Worm (Caenorhabditis elegans): ENCODE data around the gene C28C12.11.

The C28C12.11 gene

DNA sequence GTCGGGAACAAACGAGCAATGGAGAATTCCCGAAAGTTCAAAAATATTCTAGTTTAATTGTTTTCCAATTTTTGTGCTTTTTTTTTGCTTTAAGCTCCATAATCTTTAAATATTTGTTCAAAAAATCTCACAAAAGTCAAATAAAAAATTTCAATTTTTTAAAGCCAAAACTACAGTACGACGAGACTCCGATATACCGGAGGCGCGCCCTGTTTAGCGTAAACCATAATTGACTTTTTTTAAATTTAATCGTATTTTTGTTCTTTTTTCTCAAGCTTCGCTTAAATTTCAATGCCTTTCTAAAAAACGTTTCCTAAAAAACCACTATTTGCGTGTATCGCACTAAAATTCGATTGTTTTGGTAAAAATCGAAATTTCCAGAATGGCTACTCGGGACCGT lies 17.0 kb upstream of the C28C12.11 start, which contains the start of gene syx-4:
TSS of gene syx-4 (plus strand) at position 382 of the 400 bp plus-strand sequence.
- TF ChIP-seq unc-62 (GFP tag; optimal IDR thresholded peaks at IDR 0.05) (no peak), hlh-1 (tag; optimal IDR thresholded peaks at IDR 0.05) (no peak), ceh-39 (tag; optimal IDR thresholded peaks at IDR 0.05) (no peak), unc-39 (tag; optimal IDR thresholded peaks at IDR 0.05) (no peak), zip-8 (tag; optimal IDR thresholded peaks at IDR 0.05) (no peak), M03D4.4 (tag; optimal IDR thresholded peaks at IDR 0.05) (no peak), elt-1 (tag; optimal IDR thresholded peaks at IDR 0.05; ENCODE audit: borderline replicate concordance, insufficient read depth) (no peak), nhr-2 (tag; optimal IDR thresholded peaks at IDR 0.05) (no peak), unc-120 (tag; optimal IDR thresholded peaks at IDR 0.05; ENCODE audit: poor library complexity, severe bottlenecking) (no peak)

DNA sequence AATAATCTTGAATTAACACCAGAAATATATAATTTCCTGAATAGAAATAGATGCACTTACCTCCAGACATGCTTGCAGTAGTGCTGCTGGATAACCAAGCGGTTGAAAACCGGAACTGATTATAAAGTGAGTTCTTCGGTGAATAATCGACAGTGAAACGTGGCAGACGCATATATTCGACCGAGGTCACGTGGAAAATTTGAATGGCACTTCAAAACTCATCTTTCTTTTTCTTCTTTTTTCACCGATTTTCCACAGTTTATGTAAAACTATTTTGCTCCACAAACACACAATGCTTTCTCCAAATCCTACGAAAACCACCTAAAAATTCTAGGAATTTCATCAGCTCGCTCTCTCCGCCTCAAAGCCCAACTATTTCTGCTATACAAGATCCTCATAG lies 13.6 kb upstream of the C28C12.11 start, which contains the start of gene ant-1.4:
TSS of gene ant-1.4 (minus strand) at position 101 of the 400 bp plus-strand sequence.
- TF ChIP-seq unc-120 (tag; optimal IDR thresholded peaks at IDR 0.05; ENCODE audit: poor library complexity, severe bottlenecking) = no peak
- TF ChIP-seq ceh-83 (GFP tag; optimal IDR thresholded peaks at IDR 0.05) = no peak
- no peak for TF ChIP-seq elt-3 (tag; optimal IDR thresholded peaks at IDR 0.05)
- TF ChIP-seq unc-39 (tag; optimal IDR thresholded peaks at IDR 0.05) = no peak

DNA sequence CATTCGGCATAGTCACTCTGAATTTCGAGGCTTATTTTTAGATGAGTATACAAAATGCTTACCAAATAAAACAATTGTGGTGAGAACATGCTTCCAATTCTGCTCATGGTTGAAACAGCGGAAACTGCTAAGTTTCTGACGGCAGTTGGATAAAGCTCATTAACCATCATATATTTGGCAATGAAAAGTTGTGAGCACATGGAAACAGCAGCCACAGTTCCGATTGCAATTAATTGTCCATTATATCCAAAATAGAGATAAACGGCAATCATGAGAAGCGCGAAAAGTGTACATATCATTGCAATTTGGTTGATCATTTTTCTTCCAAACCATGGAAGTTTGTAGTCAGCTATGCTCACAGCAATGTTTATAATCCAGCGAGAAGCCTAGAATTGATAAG lies 12.7 kb upstream of the C28C12.11 start:
- TF ChIP-seq elt-3 (tag; optimal IDR thresholded peaks at IDR 0.05) = no peak
- TF ChIP-seq unc-120 (tag; optimal IDR thresholded peaks at IDR 0.05; ENCODE audit: poor library complexity, severe bottlenecking) = no peak
- TF ChIP-seq lin-32 (GFP tag; optimal IDR thresholded peaks at IDR 0.05) = no peak
- TF ChIP-seq nhr-12 (tag; optimal IDR thresholded peaks at IDR 0.05) = no peak
- TF ChIP-seq ceh-43 (GFP tag; optimal IDR thresholded peaks at IDR 0.05) = no peak
- TF ChIP-seq ceh-83 (GFP tag; optimal IDR thresholded peaks at IDR 0.05) = no peak
- TF ChIP-seq sptf-1 (tag; optimal IDR thresholded peaks at IDR 0.05) = no peak
- no peak for TF ChIP-seq hlh-1 (tag; optimal IDR thresholded peaks at IDR 0.05)
- TF ChIP-seq nhr-2 (tag; optimal IDR thresholded peaks at IDR 0.05) = no peak
- TF ChIP-seq ham-2 (GFP tag; optimal IDR thresholded peaks at IDR 0.05) = no peak
- no peak for TF ChIP-seq zip-8 (tag; optimal IDR thresholded peaks at IDR 0.05)
- TF ChIP-seq sem-2 (GFP tag; optimal IDR thresholded peaks at IDR 0.05) = no peak
- TF ChIP-seq snpc-4 (tag; optimal IDR thresholded peaks at IDR 0.05) = no peak
- TF ChIP-seq bed-3 (GFP tag; optimal IDR thresholded peaks at IDR 0.05) = no peak
- TF ChIP-seq nhr-237 (tag; optimal IDR thresholded peaks at IDR 0.05) = no peak
- no peak for TF ChIP-seq M03D4.4 (tag; optimal IDR thresholded peaks at IDR 0.05)
- no peak for TF ChIP-seq nhr-76 (tag; optimal IDR thresholded peaks at IDR 0.05)

ce11 chrIV:8462376-8462775 lies 11.5 kb upstream of the C28C12.11 start:
- TF ChIP-seq nhr-12 (tag; optimal IDR thresholded peaks at IDR 0.05) = no peak
- no peak for TF ChIP-seq sem-2 (GFP tag; optimal IDR thresholded peaks at IDR 0.05)
- TF ChIP-seq ceh-43 (GFP tag; optimal IDR thresholded peaks at IDR 0.05) = no peak
- TF ChIP-seq mab-5 (tag; optimal IDR thresholded peaks at IDR 0.05) = no peak

DNA sequence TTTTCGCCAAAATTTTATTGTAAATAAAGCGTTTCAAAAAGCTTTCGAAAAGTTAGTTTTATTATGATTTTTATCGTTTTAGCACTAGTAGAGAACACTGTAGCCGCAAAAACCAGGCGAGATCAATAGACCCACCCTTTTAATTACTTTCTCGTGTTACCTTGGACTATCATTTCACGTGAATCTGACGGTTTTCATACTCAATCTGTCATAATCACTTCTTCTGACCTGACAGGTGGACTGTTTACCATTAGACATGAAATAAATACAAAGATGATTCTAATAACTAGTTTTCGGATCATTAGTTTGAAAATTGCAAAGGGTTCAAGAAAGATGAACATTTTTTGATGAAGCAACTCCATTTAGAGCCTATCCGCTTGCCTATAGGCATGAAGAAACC lies 10.8 kb upstream of the C28C12.11 start:
- TF ChIP-seq elt-3 (tag; optimal IDR thresholded peaks at IDR 0.05) (no peak), ceh-43 (GFP tag; optimal IDR thresholded peaks at IDR 0.05) (no peak), sptf-1 (tag; optimal IDR thresholded peaks at IDR 0.05) (no peak), lin-13 (tag; optimal IDR thresholded peaks at IDR 0.05) (no peak), nhr-12 (tag; optimal IDR thresholded peaks at IDR 0.05) (no peak), nhr-2 (tag; optimal IDR thresholded peaks at IDR 0.05) (no peak), unc-120 (tag; optimal IDR thresholded peaks at IDR 0.05; ENCODE audit: poor library complexity, severe bottlenecking) (no peak), lsy-2 (tag; optimal IDR thresholded peaks at IDR 0.05) (no peak)

DNA sequence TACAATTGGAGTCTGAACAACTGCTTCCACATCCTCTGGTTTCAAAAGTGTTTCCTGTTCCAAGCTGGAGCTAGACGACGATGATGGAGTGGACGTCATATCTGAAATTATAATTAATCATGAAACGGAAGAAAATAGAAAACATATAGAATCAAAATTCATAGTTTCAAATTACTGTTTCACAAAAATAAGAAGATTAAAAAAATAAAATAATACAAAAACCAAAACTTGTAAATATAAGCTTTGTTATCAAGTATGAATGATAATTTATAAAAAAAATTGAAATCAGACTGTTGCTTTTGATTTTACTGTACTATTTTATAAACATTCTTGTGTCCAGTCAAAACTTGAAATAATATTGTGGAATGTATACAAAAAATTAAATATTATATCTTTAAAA lies 10.1 kb upstream of the C28C12.11 start, which contains the start of gene str-176:
TSS of gene str-176 (minus strand) at position 101 of the 400 bp plus-strand sequence.
- no peak for TF ChIP-seq zip-8 (tag; optimal IDR thresholded peaks at IDR 0.05)
- no peak for TF ChIP-seq snpc-4 (tag; optimal IDR thresholded peaks at IDR 0.05)
- TF ChIP-seq nhr-76 (tag; optimal IDR thresholded peaks at IDR 0.05) = no peak
- TF ChIP-seq lin-13 (tag; optimal IDR thresholded peaks at IDR 0.05) = no peak
- no peak for TF ChIP-seq mls-2 (tag; optimal IDR thresholded peaks at IDR 0.05)
- TF ChIP-seq sptf-1 (tag; optimal IDR thresholded peaks at IDR 0.05) = no peak
- TF ChIP-seq elt-3 (tag; optimal IDR thresholded peaks at IDR 0.05) = no peak
- TF ChIP-seq ham-2 (GFP tag; optimal IDR thresholded peaks at IDR 0.05) = no peak

ce11 chrIV:8464187-8464586 lies 9.7 kb upstream of the C28C12.11 start:
- TF ChIP-seq bed-3 (GFP tag; optimal IDR thresholded peaks at IDR 0.05) (no peak), nhr-12 (tag; optimal IDR thresholded peaks at IDR 0.05) (no peak), ztf-11 (tag; optimal IDR thresholded peaks at IDR 0.05) (no peak)

All from whole organism, mixed stage, embryonic.